Worm (Caenorhabditis elegans): ENCODE results near the gene srr-4.
"Not testable (repeated sequence)": the region's sequence is repeated elsewhere in the genome, so short reads cannot be mapped to it uniquely, and the experiment has no call there.

- not testable (repeated sequence) for TF ChIP-seq med-1 (GFP tag; optimal IDR thresholded peaks at IDR 0.05; ENCODE audit: insufficient read depth); ref-1 (GFP tag; conservative IDR thresholded peaks at IDR 0.05); T22C8.4 (GFP tag; IDR thresholded peaks at IDR 0.05); cog-1 (tag; optimal IDR thresholded peaks at IDR 0.05); ztf-29 (GFP tag; IDR thresholded peaks at IDR 0.05)
- TF ChIP-seq klf-2 (GFP tag; conservative IDR thresholded peaks at IDR 0.05) (peak; percentile 72), flt-1 (GFP tag; IDR thresholded peaks at IDR 0.05) (peak; percentile 80), tab-1 (GFP tag; IDR thresholded peaks at IDR 0.05) (0 out of 2 replicates have a peak, but pooled peaks have one; percentile 49), ztf-23 (GFP tag; IDR thresholded peaks at IDR 0.05) (peak; percentile 78)
Measured at ce11 chrV:5047230-5047629, 28.2 kb downstream of the srr-4 start.

All from whole organism, midembryonic.